Worm (Caenorhabditis elegans) whole organism, late embryonic: ENCODE measurements around the gene C17G1.2.

Source experiments
- C08G9.2 ChIP-seq: sonication (generic microtip); optimal IDR thresholded peaks from 2 replicates; lab custom pipeline; 2016; ENCODE audit warnings: mild to moderate bottlenecking, missing genetic modification characterization, moderate library complexity, missing compliant biosample characterization
- C38D4.7 ChIP-seq: fragments of 200-800 bp; sonication (Bioruptor generic); optimal IDR thresholded peaks from 2 replicates; lab custom pipeline; 2018; ENCODE audit warnings: mild to moderate bottlenecking, missing genetic modification characterization, moderate library complexity, missing compliant biosample characterization
- K02D7.2 ChIP-seq: sonication (generic microtip); optimal IDR thresholded peaks from 2 replicates; lab custom pipeline; 2017; ENCODE audit warnings: mild to moderate bottlenecking, missing genetic modification characterization, missing compliant biosample characterization
- K09A11.1 ChIP-seq: sonication (generic microtip); optimal IDR thresholded peaks from 2 replicates; lab custom pipeline; 2017; ENCODE audit warnings: antibody characterized with exemption, mild to moderate bottlenecking, missing genetic modification characterization, missing compliant biosample characterization; ENCODE audit not compliant: insufficient read depth
- T23F11.4 ChIP-seq: fragments of 200-800 bp; sonication (Bioruptor generic); optimal IDR thresholded peaks from 2 replicates; lab custom pipeline; 2018; ENCODE audit warnings: mild to moderate bottlenecking, missing genetic modification characterization, missing compliant biosample characterization
- Y22D7AL.16 ChIP-seq: sonication (generic microtip); optimal IDR thresholded peaks from 2 replicates; lab custom pipeline; 2016; ENCODE audit warnings: missing genetic modification characterization, missing compliant biosample characterization
- ahr-1 ChIP-seq: sonication (generic microtip); optimal IDR thresholded peaks from 2 replicates; lab custom pipeline; 2016; ENCODE audit warnings: missing genetic modification characterization, missing compliant biosample characterization
- ceh-14 ChIP-seq: sonication (generic microtip); optimal IDR thresholded peaks from 2 replicates; lab custom pipeline; 2016; ENCODE audit warnings: missing genotype, missing genetic modification characterization, missing compliant biosample characterization
- ceh-18 ChIP-seq: sonication (generic microtip); optimal IDR thresholded peaks from 2 replicates; lab custom pipeline; 2016; ENCODE audit warnings: missing genetic modification characterization, missing compliant biosample characterization
- ceh-22 ChIP-seq: sonication (generic microtip); optimal IDR thresholded peaks from 2 replicates; lab custom pipeline; 2017; ENCODE audit warnings: missing biosample characterization, missing genetic modification characterization
- ceh-24 ChIP-seq: sonication (generic microtip); optimal IDR thresholded peaks from 2 replicates; lab custom pipeline; 2016; ENCODE audit warnings: mild to moderate bottlenecking, missing genetic modification characterization, missing compliant biosample characterization
- ceh-31 ChIP-seq: sonication (generic microtip); optimal IDR thresholded peaks from 2 replicates; lab custom pipeline; 2016; ENCODE audit warnings: missing genetic modification characterization, missing compliant biosample characterization
- ceh-45 ChIP-seq: fragments of 200-800 bp; sonication (Bioruptor generic); IDR thresholded peaks from 2 replicates; pipeline ENCODE4 v1.3.6; 2022; ENCODE audit warnings: missing genetic modification reagents, missing genetic modification characterization, missing compliant biosample characterization
- ceh-48 ChIP-seq: sonication (generic microtip); optimal IDR thresholded peaks from 2 replicates; lab custom pipeline; 2016; ENCODE audit warnings: missing genetic modification characterization, inconsistent platforms, missing compliant biosample characterization
- ceh-9 ChIP-seq: sonication (generic microtip); optimal IDR thresholded peaks from 2 replicates; lab custom pipeline; 2016; ENCODE audit warnings: mild to moderate bottlenecking, missing genetic modification characterization, inconsistent platforms, missing compliant biosample characterization
- che-1 ChIP-seq: sonication (generic microtip); optimal IDR thresholded peaks from 2 replicates; lab custom pipeline; 2016; ENCODE audit warnings: mild to moderate bottlenecking, missing genetic modification characterization, missing compliant biosample characterization
- dmd-4 ChIP-seq: sonication (generic microtip); optimal IDR thresholded peaks from 2 replicates; lab custom pipeline; 2016; ENCODE audit warnings: borderline replicate concordance, missing genetic modification characterization, missing compliant biosample characterization
- elt-2 ChIP-seq: sonication (generic microtip); optimal IDR thresholded peaks from 2 replicates; lab custom pipeline; 2016; ENCODE audit warnings: missing genetic modification reagents, missing genetic modification characterization, missing compliant biosample characterization
- elt-4 ChIP-seq: sonication (generic microtip); optimal IDR thresholded peaks from 2 replicates; lab custom pipeline; 2016; ENCODE audit warnings: missing genetic modification characterization, missing compliant biosample characterization
- eyg-1 ChIP-seq: sonication (generic microtip); optimal IDR thresholded peaks from 2 replicates; lab custom pipeline; 2016; ENCODE audit warnings: missing genotype, missing genetic modification characterization, missing compliant biosample characterization
- fax-1 ChIP-seq: sonication (generic microtip); optimal IDR thresholded peaks from 2 replicates; lab custom pipeline; 2016; ENCODE audit warnings: missing genotype, missing genetic modification characterization, missing compliant biosample characterization
- fkh-10 ChIP-seq: fragments of 150-350 bp; optimal IDR thresholded peaks from 2 replicates; lab custom pipeline; 2014; ENCODE audit warnings: missing biosample characterization, missing genetic modification reagents, missing genetic modification characterization
- fkh-6 ChIP-seq: sonication (generic microtip); optimal IDR thresholded peaks from 2 replicates; lab custom pipeline; 2016; ENCODE audit warnings: missing genetic modification characterization, missing compliant biosample characterization
- gmeb-2 ChIP-seq: sonication (generic microtip); optimal IDR thresholded peaks from 2 replicates; lab custom pipeline; 2016; ENCODE audit warnings: missing genetic modification characterization, inconsistent platforms, missing compliant biosample characterization
- hlh-13 ChIP-seq: fragments of 200-800 bp; sonication (Bioruptor generic); optimal IDR thresholded peaks from 2 replicates; lab custom pipeline; 2018; ENCODE audit warnings: mild to moderate bottlenecking, missing genetic modification characterization, missing compliant biosample characterization
- hlh-15 ChIP-seq: sonication (generic microtip); optimal IDR thresholded peaks from 2 replicates; lab custom pipeline; 2016; ENCODE audit warnings: missing genetic modification characterization, missing compliant biosample characterization
- hlh-30 ChIP-seq: sonication (generic microtip); optimal IDR thresholded peaks from 2 replicates; lab custom pipeline; 2017; ENCODE audit warnings: antibody characterized with exemption, missing genetic modification characterization, missing compliant biosample characterization; ENCODE audit not compliant: insufficient read depth
- hlh-6 ChIP-seq: sonication (generic microtip); optimal IDR thresholded peaks from 2 replicates; lab custom pipeline; 2016; ENCODE audit warnings: missing genotype, missing genetic modification characterization, missing compliant biosample characterization
- lim-6 ChIP-seq: sonication (generic microtip); optimal IDR thresholded peaks from 2 replicates; lab custom pipeline; 2016; ENCODE audit warnings: missing genetic modification characterization, missing compliant biosample characterization
- lin-11 ChIP-seq: fragments of 200-800 bp; sonication (Bioruptor generic); optimal IDR thresholded peaks from 2 replicates; lab custom pipeline; 2018; ENCODE audit warnings: mild to moderate bottlenecking, missing genetic modification characterization, missing compliant biosample characterization
- mec-3 ChIP-seq: sonication (generic microtip); optimal IDR thresholded peaks from 2 replicates; lab custom pipeline; 2016; ENCODE audit warnings: borderline replicate concordance, missing genetic modification characterization, missing compliant biosample characterization
- nhr-11 ChIP-seq: fragments of 150-350 bp; optimal IDR thresholded peaks from 2 replicates; lab custom pipeline; 2014; ENCODE audit warnings: missing biosample characterization, missing genetic modification characterization
- nhr-232 ChIP-seq: sonication (generic microtip); optimal IDR thresholded peaks from 2 replicates; lab custom pipeline; 2016; ENCODE audit warnings: missing genetic modification characterization, missing compliant biosample characterization
- pag-3 ChIP-seq: sonication (generic microtip); optimal IDR thresholded peaks from 2 replicates; lab custom pipeline; 2016; ENCODE audit warnings: missing compliant biosample characterization, missing genetic modification characterization, borderline replicate concordance
- pat-9 ChIP-seq: fragments of 200-800 bp; sonication (Bioruptor generic); optimal IDR thresholded peaks from 2 replicates; lab custom pipeline; 2018; ENCODE audit warnings: mild to moderate bottlenecking, missing genetic modification characterization, moderate library complexity, missing compliant biosample characterization
- pax-1 ChIP-seq: fragments of 150-350 bp; optimal IDR thresholded peaks from 2 replicates; lab custom pipeline; 2014; ENCODE audit warnings: missing biosample characterization, missing genetic modification characterization
- pqm-1 ChIP-seq: sonication (generic microtip); optimal IDR thresholded peaks from 2 replicates; lab custom pipeline; 2016; ENCODE audit warnings: missing genetic modification characterization, missing compliant biosample characterization
- pros-1 ChIP-seq: fragments of 150-350 bp; optimal IDR thresholded peaks from 2 replicates; lab custom pipeline; 2014; ENCODE audit warnings: missing biosample characterization, missing genetic modification reagents, missing genetic modification characterization
- ref-2 ChIP-seq: sonication (generic microtip); optimal IDR thresholded peaks from 2 replicates; lab custom pipeline; 2016; ENCODE audit warnings: missing genetic modification characterization, missing compliant biosample characterization
- sdc-2 ChIP-seq: sonication (generic microtip); optimal IDR thresholded peaks from 2 replicates; lab custom pipeline; 2016; ENCODE audit warnings: missing genotype, missing genetic modification characterization, missing compliant biosample characterization
- sox-2 ChIP-seq: fragments of 200-800 bp; sonication (Bioruptor generic); IDR thresholded peaks from 2 replicates; pipeline ENCODE4 v1.3.6; 2022; ENCODE audit warnings: missing genetic modification reagents, missing genetic modification characterization, missing compliant biosample characterization
- tbx-2 ChIP-seq: sonication (generic microtip); optimal IDR thresholded peaks from 2 replicates; lab custom pipeline; 2016; ENCODE audit warnings: missing genetic modification characterization, missing compliant biosample characterization
- ttx-3 ChIP-seq: sonication (generic microtip); optimal IDR thresholded peaks from 2 replicates; lab custom pipeline; 2016; ENCODE audit warnings: missing genetic modification reagents, missing genetic modification characterization, missing compliant biosample characterization
- unc-42 ChIP-seq: sonication (generic microtip); optimal IDR thresholded peaks from 2 replicates; lab custom pipeline; 2016; ENCODE audit warnings: missing genotype, missing genetic modification characterization, missing compliant biosample characterization
- unc-55 ChIP-seq: sonication (generic microtip); optimal IDR thresholded peaks from 2 replicates; lab custom pipeline; 2017; ENCODE audit warnings: missing biosample characterization, missing genetic modification reagents, missing genetic modification characterization
- unc-86 ChIP-seq: sonication (generic microtip); optimal IDR thresholded peaks from 2 replicates; lab custom pipeline; 2016; ENCODE audit warnings: missing genetic modification characterization, missing compliant biosample characterization
- zip-5 ChIP-seq: sonication (generic microtip); optimal IDR thresholded peaks from 2 replicates; lab custom pipeline; 2016; ENCODE audit warnings: missing genetic modification characterization, missing compliant biosample characterization
- ztf-16 ChIP-seq: sonication (generic microtip); optimal IDR thresholded peaks from 2 replicates; lab custom pipeline; 2017; ENCODE audit warnings: missing genetic modification characterization, missing compliant biosample characterization

Gene C17G1.2

ce11 chrX:9932226-9932773, 10.9 kb downstream of the C17G1.2 start, which contains the start of gene tsp-21 (continued):
- TF ChIP-seq pax-1 (tag; lab: Kevin White, UChicago) (no peak), pros-1 (tag; lab: Kevin White, UChicago) (peak; percentile 8), unc-86 (tag; lab: Kevin White, UChicago) (no peak), ceh-31 (tag; lab: Kevin White, UChicago) (peak; percentile 68), mec-3 (tag; lab: Kevin White, UChicago) (no peak), hlh-6 (tag; lab: Kevin White, UChicago) (peak; percentile 85), fkh-10 (GFP tag; lab: Kevin White, UChicago) (no peak), ceh-14 (tag; lab: Kevin White, UChicago) (peak; percentile 14), fkh-6 (tag; lab: Kevin White, UChicago) (peak; percentile 41), ceh-18 (tag; lab: Kevin White, UChicago) (peak; percentile 78), gmeb-2 (tag; lab: Kevin White, UChicago) (no peak), T23F11.4 (GFP tag; lab: Kevin White, UChicago) (peak; percentile 75), pat-9 (peak; percentile 10), nhr-232 (tag; lab: Kevin White, UChicago) (peak; percentile 58), ref-2 (peak; percentile 76), ahr-1 (tag; lab: Kevin White, UChicago) (no peak), che-1 (tag; lab: Kevin White, UChicago) (peak; percentile 21), K02D7.2 (tag; lab: Kevin White, UChicago) (no peak), elt-2 (tag; lab: Kevin White, UChicago) (peak; percentile 81), eyg-1 (tag; lab: Kevin White, UChicago) (peak; percentile 14), lin-11 (tag; lab: Kevin White, UChicago) (no peak), fax-1 (peak; percentile 42), ceh-22 (tag; lab: Kevin White, UChicago) (no peak), ceh-24 (tag; lab: Kevin White, UChicago) (no peak), sdc-2 (tag; lab: Kevin White, UChicago) (peak; percentile 81), ceh-48 (tag; lab: Kevin White, UChicago) (no peak), ttx-3 (tag; lab: Kevin White, UChicago) (no peak), sox-2 (GFP tag; lab: Robert Waterston, UW) (no peak), ceh-45 (GFP tag; lab: Robert Waterston, UW) (no peak), hlh-30 (peak; percentile 46), lim-6 (tag; lab: Kevin White, UChicago) (no peak), Y22D7AL.16 (tag; lab: Kevin White, UChicago) (no peak), elt-4 (tag; lab: Kevin White, UChicago) (no peak), ceh-9 (tag; lab: Kevin White, UChicago) (no peak), nhr-11 (tag; lab: Kevin White, UChicago) (no peak), zip-5 (tag; lab: Kevin White, UChicago) (no peak), dmd-4 (no peak), pqm-1 (tag; lab: Kevin White, UChicago) (no peak), ztf-16 (tag; lab: Kevin White, UChicago) (peak; percentile 32), hlh-13 (GFP tag; lab: Kevin White, UChicago) (no peak), unc-42 (tag; lab: Kevin White, UChicago) (peak; percentile 48), C38D4.7 (GFP tag; lab: Kevin White, UChicago) (no peak), K09A11.1 (tag; lab: Kevin White, UChicago) (peak; percentile 20), unc-55 (GFP tag; lab: Kevin White, UChicago) (peak; percentile 72), pag-3 (tag; lab: Kevin White, UChicago) (no peak), C08G9.2 (tag; lab: Kevin White, UChicago) (peak; percentile 55), hlh-15 (tag; lab: Kevin White, UChicago) (no peak), tbx-2 (peak; percentile 87)
